Fruit fly (Drosophila melanogaster) whole organism, wandering third instar larva: ENCODE measurements around the gene galla-2.

Experiments
- CG9705 ChIP-seq: fragments of 200-800 bp; sonication (Bioruptor generic); optimal IDR thresholded peaks from 2 replicates; lab custom pipeline; 2018; ENCODE audit warnings: missing biosample characterization, mild to moderate bottlenecking, missing genetic modification characterization
- HLH106 ChIP-seq: fragments of 200-800 bp; optimal IDR thresholded peaks from 3 replicates; lab custom pipeline; 2019; ENCODE audit warnings: missing biosample characterization, mild to moderate bottlenecking, missing genetic modification characterization, moderate library complexity
- Myc ChIP-seq: fragments of >200 bp; optimal IDR thresholded peaks from 2 replicates; lab custom pipeline; 2017
- OdsH ChIP-seq: fragments of 200-800 bp; sonication (Bioruptor generic); optimal IDR thresholded peaks from 2 replicates; lab custom pipeline; 2016; ENCODE audit warnings: missing biosample characterization, mild to moderate bottlenecking, missing genetic modification characterization
- Sp1 ChIP-seq: fragments of 200-800 bp; sonication (Bioruptor generic); optimal IDR thresholded peaks from 3 replicates; lab custom pipeline; 2019; ENCODE audit warnings: missing biosample characterization, mild to moderate bottlenecking, missing genetic modification characterization, moderate library complexity
- ey ChIP-seq: fragments of 200-800 bp; sonication (Bioruptor generic); optimal IDR thresholded peaks from 2 replicates; lab custom pipeline; 2016; ENCODE audit warnings: missing biosample characterization, missing genetic modification characterization
- lola ChIP-seq: fragments of >200 bp; optimal IDR thresholded peaks from 2 replicates; lab custom pipeline; 2017; ENCODE audit warnings: missing biosample characterization, missing genetic modification characterization
- pan ChIP-seq: fragments of >200 bp; optimal IDR thresholded peaks from 2 replicates; lab custom pipeline; 2017
- psq ChIP-seq: fragments of 200-800 bp; sonication (Bioruptor generic); optimal IDR thresholded peaks from 3 replicates; lab custom pipeline; 2017; ENCODE audit warnings: missing biosample characterization, mild to moderate bottlenecking, missing genetic modification characterization, moderate library complexity
- rgr ChIP-seq: fragments of 200-800 bp; sonication (Bioruptor generic); optimal IDR thresholded peaks from 3 replicates; lab custom pipeline; 2016; ENCODE audit warnings: missing biosample characterization, mild to moderate bottlenecking, missing genetic modification characterization
- usp ChIP-seq: fragments of >200 bp; optimal IDR thresholded peaks from 2 replicates; lab custom pipeline; 2017; ENCODE audit warnings: missing biosample characterization, missing genetic modification characterization

dm6 chr3L:10878842-10879241, 3.8 kb upstream of the galla-2 start, which contains the start of the genes CG6418 and Blos4:
- no peak for TF ChIP-seq HLH106 (tag; lab: Kevin White, UChicago)
- no peak for TF ChIP-seq usp (GFP tag; lab: Kevin White, UChicago)
- TF ChIP-seq psq (GFP tag; lab: Kevin White, UChicago): no peak
- no peak for TF ChIP-seq Sp1 (GFP tag; lab: Kevin White, UChicago)
- TF ChIP-seq Myc (lab: Kevin White, UChicago): no peak
- peak; percentile 91 for TF ChIP-seq rgr (GFP tag; lab: Kevin White, UChicago)
- no peak for TF ChIP-seq CG9705
- no peak for TF ChIP-seq lola (GFP tag; lab: Kevin White, UChicago)
- TF ChIP-seq OdsH (GFP tag; lab: Kevin White, UChicago): no peak
- no peak for TF ChIP-seq pan (lab: Kevin White, UChicago)
- no peak for TF ChIP-seq ey (GFP tag; lab: Kevin White, UChicago)
